Fruit fly (Drosophila melanogaster) whole organism, embryonic: ENCODE measurements around the gene Srg3.

ENCODE experiments used
- Ada2b ChIP-seq: fragments of 200-800 bp; sonication (Bioruptor generic); IDR thresholded peaks from 2 replicates; pipeline ENCODE4 v1.3.6; 2022; ENCODE audit warnings: missing biosample characterization, missing genetic modification characterization
- Antp ChIP-seq: fragments of 200-800 bp; sonication (Bioruptor generic); optimal IDR thresholded peaks from 3 replicates; lab custom pipeline; 2016; ENCODE audit warnings: missing biosample characterization, missing genetic modification characterization
- CG10431 ChIP-seq: fragments of 200-800 bp; sonication (Bioruptor generic); optimal IDR thresholded peaks from 3 replicates; lab custom pipeline; 2018; ENCODE audit warnings: missing biosample characterization, mild to moderate bottlenecking, missing genetic modification characterization
- CG10543 ChIP-seq: fragments of 200-800 bp; sonication (Bioruptor generic); optimal IDR thresholded peaks from 3 replicates; lab custom pipeline; 2017; ENCODE audit warnings: missing biosample characterization, mild to moderate bottlenecking, missing genetic modification characterization, moderate library complexity
- CG10565 ChIP-seq: fragments of 200-800 bp; sonication (Bioruptor generic); optimal IDR thresholded peaks from 3 replicates; lab custom pipeline; 2016; ENCODE audit warnings: missing biosample characterization, mild to moderate bottlenecking, missing genetic modification characterization
- CG11093 ChIP-seq: fragments of 200-800 bp; sonication (Bioruptor generic); IDR thresholded peaks from 3 replicates; pipeline ENCODE4 v1.3.6; 2022; ENCODE audit warnings: missing biosample characterization, missing genetic modification characterization
- CG13287 ChIP-seq: fragments of 200-800 bp; sonication (Bioruptor generic); IDR thresholded peaks from 2 replicates; pipeline ENCODE4 v1.3.6; 2022; ENCODE audit warnings: missing biosample characterization, missing genetic modification characterization; ENCODE audit not compliant: partially characterized antibody
- CG14014 ChIP-seq: fragments of 200-800 bp; sonication (Bioruptor generic); IDR thresholded peaks from 2 replicates; pipeline ENCODE4 v1.3.6; 2022; ENCODE audit warnings: missing biosample characterization, missing genetic modification characterization
- CG14050 ChIP-seq: fragments of 200-800 bp; sonication (Bioruptor generic); IDR thresholded peaks from 3 replicates; pipeline ENCODE4 v1.3.6; 2022; ENCODE audit warnings: missing biosample characterization, missing genetic modification characterization
- CG1529 ChIP-seq: fragments of 200-800 bp; sonication (Bioruptor generic); optimal IDR thresholded peaks from 3 replicates; lab custom pipeline; 2018; ENCODE audit warnings: missing biosample characterization, missing genetic modification characterization
- CG15514 ChIP-seq: fragments of 200-800 bp; sonication (Bioruptor generic); optimal IDR thresholded peaks from 3 replicates; lab custom pipeline; 2017; ENCODE audit warnings: missing biosample characterization, missing genetic modification characterization, mild to moderate bottlenecking, moderate library complexity, missing genetic modification reagents
- CG15601 ChIP-seq: fragments of 200-800 bp; sonication (Bioruptor generic); optimal IDR thresholded peaks from 3 replicates; lab custom pipeline; 2019; ENCODE audit warnings: missing biosample characterization, mild to moderate bottlenecking, missing genetic modification characterization, moderate library complexity
- CG3407 ChIP-seq: fragments of 200-800 bp; sonication (Bioruptor generic); optimal IDR thresholded peaks from 2 replicates; lab custom pipeline; 2018; ENCODE audit warnings: missing biosample characterization, mild to moderate bottlenecking, missing genetic modification characterization
- CG34224 ChIP-seq: fragments of 200-800 bp; sonication (Bioruptor generic); IDR thresholded peaks from 3 replicates; pipeline ENCODE4 v1.3.6; 2022; ENCODE audit warnings: missing biosample characterization, missing genetic modification characterization; ENCODE audit not compliant: partially characterized antibody
- CG4820 ChIP-seq: fragments of 200-800 bp; sonication (Bioruptor generic); optimal IDR thresholded peaks from 3 replicates; lab custom pipeline; 2016; ENCODE audit warnings: missing biosample characterization, missing genetic modification characterization
- CG6765 ChIP-seq: fragments of 200-800 bp; sonication (Bioruptor generic); optimal IDR thresholded peaks from 3 replicates; lab custom pipeline; 2017; ENCODE audit warnings: missing biosample characterization, mild to moderate bottlenecking, missing genetic modification characterization
- CHES-1-like ChIP-seq: fragments of 200-800 bp; sonication (Bioruptor generic); optimal IDR thresholded peaks from 2 replicates; lab custom pipeline; 2016; ENCODE audit warnings: missing biosample characterization, missing genetic modification characterization
- Chrac-16 ChIP-seq: fragments of 200-800 bp; sonication (Bioruptor generic); optimal IDR thresholded peaks from 3 replicates; lab custom pipeline; 2016; ENCODE audit warnings: missing biosample characterization, missing genetic modification characterization
- Dll ChIP-seq: fragments of 200-800 bp; sonication (Bioruptor generic); IDR thresholded peaks from 4 replicates; pipeline ENCODE4 v1.3.6; 2022; ENCODE audit warnings: missing biosample characterization, missing genetic modification characterization; ENCODE audit not compliant: partially characterized antibody
- H2.0 ChIP-seq: fragments of 200-800 bp; sonication (Bioruptor generic); IDR thresholded peaks from 2 replicates; pipeline ENCODE4 v1.3.6; 2022; ENCODE audit warnings: missing biosample characterization, missing genetic modification characterization
- HLH54F ChIP-seq: fragments of 200-800 bp; sonication (Bioruptor generic); optimal IDR thresholded peaks from 3 replicates; lab custom pipeline; 2016; ENCODE audit warnings: missing biosample characterization, missing genetic modification characterization
- HLHmδ ChIP-seq: fragments of 200-800 bp; sonication (Bioruptor generic); optimal IDR thresholded peaks from 2 replicates; lab custom pipeline; 2018; ENCODE audit warnings: missing biosample characterization, mild to moderate bottlenecking, missing genetic modification characterization, moderate library complexity
- Hand ChIP-seq: fragments of 200-800 bp; sonication (Bioruptor generic); optimal IDR thresholded peaks from 2 replicates; lab custom pipeline; 2017; ENCODE audit warnings: mild to moderate bottlenecking, missing biosample characterization, missing genetic modification reagents, missing genetic modification characterization
- Lpt ChIP-seq: fragments of >200 bp; optimal IDR thresholded peaks from 2 replicates; lab custom pipeline; 2018; ENCODE audit warnings: missing biosample characterization, missing genetic modification characterization
- MTF-1 ChIP-seq: fragments of 200-800 bp; sonication (Bioruptor generic); optimal IDR thresholded peaks from 2 replicates; lab custom pipeline; 2018; ENCODE audit warnings: missing biosample characterization, mild to moderate bottlenecking, missing genetic modification characterization, borderline replicate concordance
- Sox100B ChIP-seq: fragments of 200-800 bp; sonication (Bioruptor generic); optimal IDR thresholded peaks from 3 replicates; lab custom pipeline; 2018; ENCODE audit warnings: missing biosample characterization, mild to moderate bottlenecking, missing genetic modification characterization
- Stat92E ChIP-seq, 3 experiments: fragments of >200 bp in 2 of 3; fragments of 200-800 bp in 1 of 3; sonication (Bioruptor generic) in 1 of 3; optimal IDR thresholded peaks; 2 replicates each; lab custom pipeline; 2017 to 2019; ENCODE audit warnings: missing biosample characterization in 3 of 3, missing genetic modification characterization in 3 of 3, mild to moderate bottlenecking in 1 of 3, moderate library complexity in 1 of 3
- ac ChIP-seq: fragments of 200-800 bp; sonication (Bioruptor generic); optimal IDR thresholded peaks from 3 replicates; lab custom pipeline; 2017; ENCODE audit warnings: missing biosample characterization, mild to moderate bottlenecking, missing genetic modification characterization
- bsh ChIP-seq, 2 experiments: fragments of 200-800 bp; sonication (Bioruptor generic); optimal IDR thresholded peaks; 2 replicates each; lab custom pipeline; 2017 to 2018; ENCODE audit warnings: mild to moderate bottlenecking in 2 of 2, missing biosample characterization in 2 of 2, missing genetic modification characterization in 2 of 2, moderate library complexity in 1 of 2
- cad ChIP-seq: fragments of >200 bp; optimal IDR thresholded peaks from 2 replicates; lab custom pipeline; 2017; ENCODE audit warnings: missing biosample characterization, missing genetic modification characterization
- chif ChIP-seq, 2 experiments: fragments of 200-800 bp; sonication (Bioruptor generic); optimal IDR thresholded peaks; 3 replicates each; lab custom pipeline; 2016; ENCODE audit warnings: missing biosample characterization in 2 of 2, missing genetic modification characterization in 2 of 2
- dmrt11E ChIP-seq: fragments of 200-800 bp; sonication (Bioruptor generic); optimal IDR thresholded peaks from 3 replicates; lab custom pipeline; 2018; ENCODE audit warnings: missing biosample characterization, mild to moderate bottlenecking, missing genetic modification characterization, moderate library complexity
- gcm ChIP-seq: fragments of 200-800 bp; sonication (Bioruptor generic); optimal IDR thresholded peaks from 2 replicates; lab custom pipeline; 2019; ENCODE audit warnings: missing biosample characterization, mild to moderate bottlenecking, missing genetic modification characterization, moderate library complexity
- gcm2 ChIP-seq: fragments of 200-800 bp; sonication (Bioruptor generic); optimal IDR thresholded peaks from 2 replicates; lab custom pipeline; 2016; ENCODE audit warnings: missing biosample characterization, missing genetic modification characterization
- her ChIP-seq: fragments of 200-800 bp; sonication (Bioruptor generic); optimal IDR thresholded peaks from 2 replicates; lab custom pipeline; 2016; ENCODE audit warnings: missing biosample characterization, missing genetic modification characterization
- jigr1 ChIP-seq: fragments of 200-800 bp; sonication (Bioruptor generic); IDR thresholded peaks from 3 replicates; pipeline ENCODE4 v1.3.6; 2022; ENCODE audit warnings: missing biosample characterization, missing genetic modification characterization
- mam ChIP-seq: fragments of 200-800 bp; sonication (Bioruptor generic); optimal IDR thresholded peaks from 3 replicates; lab custom pipeline; 2016; ENCODE audit warnings: missing biosample characterization, missing genetic modification characterization
- nom ChIP-seq: fragments of 200-800 bp; sonication (Bioruptor generic); optimal IDR thresholded peaks from 2 replicates; lab custom pipeline; 2017; ENCODE audit warnings: missing biosample characterization, missing genetic modification characterization, mild to moderate bottlenecking, moderate library complexity, missing genetic modification reagents
- odd ChIP-seq: fragments of 200-800 bp; sonication (Bioruptor generic); optimal IDR thresholded peaks from 2 replicates; lab custom pipeline; 2017; ENCODE audit warnings: missing biosample characterization, mild to moderate bottlenecking, missing genetic modification characterization
- onecut ChIP-seq: fragments of 200-800 bp; sonication (Bioruptor generic); IDR thresholded peaks from 2 replicates; pipeline ENCODE4 v1.3.6; 2022; ENCODE audit warnings: missing biosample characterization, missing genetic modification characterization
- p53 ChIP-seq: fragments of 200-800 bp; sonication (Bioruptor generic); optimal IDR thresholded peaks from 2 replicates; lab custom pipeline; 2016; ENCODE audit warnings: missing biosample characterization, missing genetic modification characterization
- prd ChIP-seq, 3 experiments: fragments of >200 bp in 2 of 3; fragments of 200-800 bp in 1 of 3; sonication (Bioruptor generic) in 1 of 3; optimal IDR thresholded peaks in 2 of 3; IDR thresholded peaks in 1 of 3; 2 replicates in 2 of 3; 3 replicates in 1 of 3; pipeline versions ENCODE4 v1.3.6 to Lab custom; 2017 to 2022; ENCODE audit warnings: missing biosample characterization in 1 of 3, missing genetic modification characterization in 1 of 3
- ranshi ChIP-seq: fragments of 200-800 bp; sonication (Bioruptor generic); IDR thresholded peaks from 2 replicates; pipeline ENCODE4 v1.3.6; 2022; ENCODE audit warnings: missing biosample characterization, missing genetic modification characterization
- salm ChIP-seq: fragments of 200-800 bp; sonication (Bioruptor generic); optimal IDR thresholded peaks from 2 replicates; lab custom pipeline; 2018; ENCODE audit warnings: missing biosample characterization, mild to moderate bottlenecking, missing genetic modification characterization
- scrt ChIP-seq: fragments of 200-800 bp; sonication (Bioruptor generic); optimal IDR thresholded peaks from 2 replicates; lab custom pipeline; 2018; ENCODE audit warnings: missing biosample characterization, mild to moderate bottlenecking, missing genetic modification characterization, moderate library complexity
- sd ChIP-seq: fragments of 200-800 bp; sonication (Bioruptor generic); optimal IDR thresholded peaks from 3 replicates; lab custom pipeline; 2018; ENCODE audit warnings: missing biosample characterization, mild to moderate bottlenecking, missing genetic modification characterization, moderate library complexity
- twi ChIP-seq: fragments of 200-800 bp; optimal IDR thresholded peaks from 2 replicates; lab custom pipeline; 2019; ENCODE audit warnings: missing biosample characterization, mild to moderate bottlenecking, missing genetic modification characterization, moderate library complexity
- unpg ChIP-seq: fragments of 200-800 bp; sonication (Bioruptor generic); optimal IDR thresholded peaks from 3 replicates; lab custom pipeline; 2018; ENCODE audit warnings: missing biosample characterization, mild to moderate bottlenecking, missing genetic modification characterization, moderate library complexity
- z ChIP-seq: fragments of 200-800 bp; sonication (Bioruptor generic); IDR thresholded peaks from 3 replicates; pipeline ENCODE4 v1.3.6; 2022; ENCODE audit warnings: missing biosample characterization, missing genetic modification characterization
- zen2 ChIP-seq: fragments of 200-800 bp; sonication (Bioruptor generic); IDR thresholded peaks from 3 replicates; pipeline ENCODE4 v1.3.6; 2022; ENCODE audit warnings: missing biosample characterization, missing genetic modification characterization; ENCODE audit not compliant: partially characterized antibody

Gene Srg3

dm6 chr3L:9424528-9424911, 18.5 kb upstream of the Srg3 start (continued):
- TF ChIP-seq chif (GFP tag; optimal IDR thresholded peaks at IDR 0.05; lab: Kevin White, UChicago) (no peak), CG10431 (GFP tag; lab: Kevin White, UChicago) (no peak), CG14014 (GFP tag; lab: Robert Waterston, UW) (peak; percentile 37; the same call in 1 of the 2 replicates), MTF-1 (GFP tag; lab: Kevin White, UChicago) (no peak), twi (no peak), CG3407 (no peak), ranshi (GFP tag; lab: Robert Waterston, UW) (0 out of 2 replicates have a peak, but pooled peaks have one; percentile 7), Ada2b (GFP tag; lab: Robert Waterston, UW) (peak; percentile 20; the same call in 1 of the 2 replicates), jigr1 (no peak), CG15514 (GFP tag; lab: Kevin White, UChicago) (peak; percentile 20), cad (GFP tag; lab: Kevin White, UChicago) (no peak), prd (optimal IDR thresholded peaks at IDR 0.05; lab: Kevin White, UChicago) (no peak), prd (GFP tag; IDR thresholded peaks at IDR 0.05; lab: Robert Waterston, UW) (no peak), her (GFP tag; lab: Kevin White, UChicago) (no peak), Chrac-16 (GFP tag; lab: Kevin White, UChicago) (no peak), nom (GFP tag; lab: Kevin White, UChicago) (peak; percentile 6), Stat92E (GFP tag; optimal IDR thresholded peaks at IDR 0.05; lab: Kevin White, UChicago) (no peak), salm (tag; lab: Kevin White, UChicago) (no peak), CG13287 (GFP tag; lab: Robert Waterston, UW) (no peak), p53 (GFP tag; lab: Kevin White, UChicago) (no peak), z (GFP tag; lab: Robert Waterston, UW) (no peak), HLHmδ (GFP tag; lab: Kevin White, UChicago) (no peak), scrt (peak; percentile 23), Hand (GFP tag; lab: Kevin White, UChicago) (peak; percentile 26), CG10543 (GFP tag; lab: Kevin White, UChicago) (no peak), onecut (GFP tag; lab: Robert Waterston, UW) (no peak; the same call in 1 of the 2 replicates), zen2 (GFP tag; lab: Robert Waterston, UW) (no peak), Dll (GFP tag; lab: Robert Waterston, UW) (no peak), odd (GFP tag; lab: Kevin White, UChicago) (peak; percentile 42), dmrt11E (tag; lab: Kevin White, UChicago) (peak; percentile 27), CG1529 (GFP tag; lab: Kevin White, UChicago) (no peak), CG14050 (GFP tag; lab: Robert Waterston, UW) (no peak), CG34224 (GFP tag; lab: Robert Waterston, UW) (no peak), ac (GFP tag; lab: Kevin White, UChicago) (no peak), CG10565 (GFP tag; lab: Kevin White, UChicago) (no peak), gcm (GFP tag; lab: Kevin White, UChicago) (peak; percentile 33), HLH54F (GFP tag; lab: Kevin White, UChicago) (no peak), Lpt (GFP tag; lab: Kevin White, UChicago) (no peak), CG4820 (GFP tag; lab: Kevin White, UChicago) (no peak), mam (no peak), H2.0 (GFP tag; lab: Robert Waterston, UW) (no peak), CHES-1-like (GFP tag; lab: Kevin White, UChicago) (no peak), gcm2 (no peak), CG11093 (no peak), Antp (GFP tag; lab: Kevin White, UChicago) (no peak), CG6765 (GFP tag; lab: Kevin White, UChicago) (no peak), sd (tag; lab: Kevin White, UChicago) (no peak), bsh (GFP tag; optimal IDR thresholded peaks at IDR 0.05; lab: Kevin White, UChicago) (peak in 1 of 2 experiments; percentile 61), unpg (peak; percentile 65), Sox100B (GFP tag; lab: Kevin White, UChicago) (peak; percentile 21), CG15601 (tag; lab: Kevin White, UChicago) (peak; percentile 39)
